Fruit fly (Drosophila melanogaster): Measurements from ENCODE around the gene Tango9.
"Not testable (repeated sequence)": the region's sequence is repeated elsewhere in the genome, so short reads cannot be mapped to it uniquely, and the experiment has no call there.

Gene Tango9

DNA sequence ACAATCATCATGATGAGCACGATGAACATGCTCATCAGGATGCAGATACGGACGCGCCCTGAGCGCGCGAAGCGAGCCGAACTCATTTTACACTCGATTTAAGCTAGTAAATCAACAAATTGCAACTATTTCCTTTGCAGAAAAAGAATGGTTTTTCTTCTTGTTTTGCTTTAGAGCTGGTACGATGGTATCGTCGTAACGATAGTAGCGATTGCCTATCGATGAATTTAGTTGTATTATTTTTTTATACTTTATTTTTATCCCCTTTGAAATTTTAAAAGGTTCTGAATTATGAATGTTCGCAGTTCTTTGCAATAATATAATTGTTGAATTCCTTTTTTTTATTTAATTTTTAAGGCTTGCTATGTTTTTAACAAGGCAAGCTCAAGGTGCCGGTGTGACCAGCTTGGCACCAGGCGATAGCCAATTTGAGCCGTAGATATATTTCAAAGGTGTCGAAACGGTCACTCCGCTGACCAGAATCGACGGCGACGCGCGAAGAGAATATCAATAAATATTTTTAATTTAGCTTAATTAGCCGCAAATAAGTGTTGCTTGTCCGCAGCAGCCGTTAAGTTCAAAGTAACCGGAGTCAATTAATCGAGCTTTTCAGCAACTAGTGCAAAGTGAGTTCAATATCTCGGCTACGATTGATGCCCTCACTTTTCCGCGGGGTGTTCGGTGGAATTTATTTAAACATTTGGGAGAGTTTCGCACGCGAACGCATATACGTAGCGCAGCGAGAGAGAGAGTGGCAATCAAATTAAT, 7.3 kb downstream of the Tango9 start, which contains the start of the genes CG12213 and GC1:
CG12213 (minus strand) TSS at position 430 of the 768 bp plus-strand sequence.
GC1 (plus strand) TSS at position 447 of the 768 bp plus-strand sequence.
- TF ChIP-seq CG13204 (GFP tag; optimal IDR thresholded peaks at IDR 0.05) (no peak), EcR (GFP tag; optimal IDR thresholded peaks at IDR 0.05) (peak; percentile 1), Snoo (tag; optimal IDR thresholded peaks at IDR 0.05) (peak; percentile 4), fd96Ca (GFP tag; IDR thresholded peaks at IDR 0.05) (no peak), Pif1A (GFP tag; optimal IDR thresholded peaks at IDR 0.05) (no peak), Ets98B (GFP tag; IDR thresholded peaks at IDR 0.05) (0 out of 2 replicates have a peak, but pooled peaks have one; percentile 10), D1 (tag; optimal IDR thresholded peaks at IDR 0.05) (no peak), CG8159 (tag; optimal IDR thresholded peaks at IDR 0.05) (peak; percentile 35), CG9948 (tag; optimal IDR thresholded peaks at IDR 0.05) (peak; percentile 13), CG15710 (tag; optimal IDR thresholded peaks at IDR 0.05) (peak; percentile 24), CG10348 (GFP tag; IDR thresholded peaks at IDR 0.05) (0 out of 2 replicates have a peak, but pooled peaks have one; percentile 16), CG34367 (tag; optimal IDR thresholded peaks at IDR 0.05) (peak; percentile 8), gl (tag; optimal IDR thresholded peaks at IDR 0.05) (no peak)

DNA sequence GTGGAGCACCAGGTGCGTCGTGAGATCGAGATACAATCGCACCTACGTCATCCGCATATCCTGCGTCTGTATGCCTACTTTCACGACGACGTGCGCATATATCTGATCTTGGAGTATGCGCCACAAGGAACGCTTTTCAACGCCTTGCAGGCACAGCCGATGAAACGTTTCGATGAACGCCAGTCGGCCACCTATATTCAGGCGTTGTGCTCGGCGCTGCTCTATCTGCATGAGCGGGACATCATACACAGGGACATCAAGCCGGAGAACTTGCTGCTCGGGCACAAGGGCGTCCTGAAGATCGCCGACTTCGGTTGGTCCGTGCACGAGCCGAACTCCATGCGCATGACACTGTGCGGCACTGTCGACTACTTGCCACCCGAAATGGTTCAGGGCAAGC, 10.7 kb downstream of the Tango9 start:
- TF ChIP-seq gl (tag; optimal IDR thresholded peaks at IDR 0.05), result no peak
- no peak for TF ChIP-seq CG13204 (GFP tag; optimal IDR thresholded peaks at IDR 0.05)
- TF ChIP-seq CG10348 (GFP tag; IDR thresholded peaks at IDR 0.05), result no peak
- no peak for TF ChIP-seq CG15710 (tag; optimal IDR thresholded peaks at IDR 0.05)
- TF ChIP-seq CG32121 (GFP tag; IDR thresholded peaks at IDR 0.05), result no peak
- TF ChIP-seq CG12605 (GFP tag; IDR thresholded peaks at IDR 0.05), result no peak
- TF ChIP-seq EcR (GFP tag; optimal IDR thresholded peaks at IDR 0.05), result no peak
- TF ChIP-seq Ets98B (GFP tag; IDR thresholded peaks at IDR 0.05), result no peak
- TF ChIP-seq CG9948 (tag; optimal IDR thresholded peaks at IDR 0.05), result no peak
- TF ChIP-seq Pif1A (GFP tag; optimal IDR thresholded peaks at IDR 0.05), result no peak

DNA sequence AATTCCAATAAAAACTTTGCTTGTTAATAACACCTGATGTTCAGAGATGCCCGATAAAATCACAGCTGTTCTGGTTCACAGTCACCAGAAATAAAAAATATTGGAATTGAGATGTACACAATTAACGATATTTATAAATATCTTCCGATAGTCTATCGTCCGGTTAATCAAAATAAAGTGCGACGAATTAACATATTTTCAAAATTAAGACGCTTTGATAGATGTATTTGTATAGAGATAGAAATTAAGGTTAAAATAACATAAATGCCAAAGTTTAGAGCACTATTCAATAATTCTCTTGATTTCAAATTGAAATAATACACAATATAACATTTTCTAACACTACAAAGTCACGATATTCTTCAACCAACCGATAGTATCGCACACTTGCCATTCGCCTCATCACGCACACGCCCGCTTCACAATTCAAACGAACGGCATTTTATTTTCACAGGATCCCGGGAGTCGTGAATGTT, 11.9 kb downstream of the Tango9 start, which contains the start of the genes CG3281 and aurA:
CG3281 (minus strand) TSS at position 67 of the 476 bp plus-strand sequence.
aurA (plus strand) TSS at position 386 of the 476 bp plus-strand sequence.
- TF ChIP-seq CG9948 (tag; optimal IDR thresholded peaks at IDR 0.05) (peak; percentile 44), CG34367 (tag; optimal IDR thresholded peaks at IDR 0.05) (peak; percentile 7), EcR (GFP tag; optimal IDR thresholded peaks at IDR 0.05) (peak; percentile 67), CG13204 (GFP tag; optimal IDR thresholded peaks at IDR 0.05) (no peak), fd96Ca (GFP tag; IDR thresholded peaks at IDR 0.05) (no peak), CG17806 (tag; optimal IDR thresholded peaks at IDR 0.05) (peak; percentile 44), gl (tag; optimal IDR thresholded peaks at IDR 0.05) (no peak), Snoo (tag; optimal IDR thresholded peaks at IDR 0.05) (peak; percentile 16), CG32121 (GFP tag; IDR thresholded peaks at IDR 0.05) (peak; percentile 21; the same call in 1 of the 2 replicates), CG8159 (tag; optimal IDR thresholded peaks at IDR 0.05) (peak; percentile 60), CG14655 (GFP tag; optimal IDR thresholded peaks at IDR 0.05) (no peak), CG4496 (GFP tag; IDR thresholded peaks at IDR 0.05) (peak; percentile 61; the same call in 2 of the 3 replicates), CG15710 (tag; optimal IDR thresholded peaks at IDR 0.05) (peak; percentile 64), CG8301 (tag; optimal IDR thresholded peaks at IDR 0.05) (peak; percentile 39)

DNA sequence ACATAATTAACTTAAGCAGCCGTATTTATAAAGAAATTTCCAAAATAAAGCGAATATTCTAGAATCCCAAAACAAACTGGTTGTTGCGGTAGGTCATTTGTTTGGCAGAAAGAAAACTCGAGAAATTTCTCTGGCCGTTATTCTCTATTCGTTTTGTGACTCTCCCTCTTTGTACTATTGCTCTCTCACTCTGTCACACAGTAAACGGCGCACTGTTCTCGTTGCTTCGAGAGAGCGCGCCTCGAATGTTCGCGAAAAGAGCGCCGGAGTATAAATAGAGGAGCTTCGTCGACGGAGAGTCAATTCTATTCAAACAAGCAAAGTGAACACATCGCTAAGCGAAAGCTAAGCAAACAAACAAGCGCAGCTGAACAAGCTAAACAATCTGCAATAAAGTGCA, 16.5 kb downstream of the Tango9 start, which contains the start of gene Hsp70Ab:
Hsp70Ab (plus strand) TSS at position 301 of the 400 bp plus-strand sequence.
- TF ChIP-seq CG12605 (GFP tag; IDR thresholded peaks at IDR 0.05); CG17806 (tag; optimal IDR thresholded peaks at IDR 0.05); CG32121 (GFP tag; IDR thresholded peaks at IDR 0.05): not testable (repeated sequence)

DNA sequence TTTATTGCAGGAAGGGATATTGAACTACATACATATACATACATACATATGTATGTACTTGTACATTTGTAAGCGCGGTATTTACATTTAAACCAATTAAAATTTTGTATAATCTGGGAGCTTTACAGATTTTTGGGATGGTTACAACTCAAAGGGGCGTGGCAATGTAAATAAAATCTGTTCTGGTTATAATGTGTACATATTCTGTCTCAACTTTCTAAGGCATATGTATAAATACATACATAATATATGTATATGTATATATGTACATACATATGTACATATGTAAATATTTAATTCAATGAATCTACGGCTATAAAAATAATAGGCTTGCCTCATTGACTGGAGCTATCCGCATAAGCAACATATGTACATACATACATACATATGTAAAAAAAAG, 17.3 kb downstream of the Tango9 start:
- TF ChIP-seq rn (GFP tag; IDR thresholded peaks at IDR 0.05), result no peak

DNA sequence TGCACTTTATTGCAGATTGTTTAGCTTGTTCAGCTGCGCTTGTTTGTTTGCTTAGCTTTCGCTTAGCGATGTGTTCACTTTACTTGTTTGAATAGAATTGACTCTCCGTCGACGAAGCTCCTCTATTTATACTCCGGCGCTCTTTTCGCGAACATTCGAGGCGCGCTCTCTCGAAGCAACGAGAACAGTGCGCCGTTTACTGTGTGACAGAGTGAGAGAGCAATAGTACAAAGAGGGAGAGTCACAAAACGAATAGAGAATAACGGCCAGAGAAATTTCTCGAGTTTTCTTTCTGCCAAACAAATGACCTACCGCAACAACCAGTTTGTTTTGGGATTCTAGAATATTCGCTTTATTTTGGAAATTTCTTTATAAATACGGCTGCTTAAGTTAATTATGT, 18.3 kb downstream of the Tango9 start, which contains the start of gene Hsp70Aa:
Hsp70Aa (minus strand) TSS at position 101 of the 400 bp plus-strand sequence.
- not testable (repeated sequence) for TF ChIP-seq CG17806 (tag; optimal IDR thresholded peaks at IDR 0.05); fd96Ca (GFP tag; IDR thresholded peaks at IDR 0.05); CG15710 (tag; optimal IDR thresholded peaks at IDR 0.05)

DNA sequence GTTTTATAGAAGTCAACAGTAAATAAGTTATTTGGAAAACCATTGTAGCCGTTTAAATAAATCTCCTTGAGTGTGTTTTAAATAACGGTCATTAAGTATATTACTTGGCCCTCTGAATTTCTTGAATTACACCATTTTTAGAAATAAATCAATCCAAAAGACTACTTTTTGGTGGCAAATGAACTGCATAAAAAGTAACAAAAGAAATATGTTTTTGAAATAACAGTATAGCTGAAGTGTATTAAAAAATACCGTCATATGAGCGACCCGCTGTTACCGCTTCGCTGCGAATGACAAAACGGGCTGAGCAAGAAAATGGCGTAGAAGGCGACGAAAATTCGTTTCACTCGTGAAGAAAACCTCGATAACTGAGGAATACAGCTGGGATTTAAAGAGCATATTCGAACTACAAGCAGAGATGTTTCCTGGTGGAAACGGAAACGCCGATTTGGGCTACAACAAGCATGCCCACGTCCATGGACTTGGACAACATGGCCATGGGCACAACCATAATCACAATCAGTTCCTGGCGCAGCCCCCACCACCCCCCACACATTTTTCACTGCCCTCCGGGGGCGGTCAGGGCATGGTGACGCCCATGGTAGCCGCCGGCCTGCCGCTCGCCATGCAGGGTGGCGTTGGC, 25.2 kb downstream of the Tango9 start, which contains the start of gene CG31211:
CG31211 (plus strand) TSS at position 294 of the 643 bp plus-strand sequence.
- TF ChIP-seq CG17806 (tag; optimal IDR thresholded peaks at IDR 0.05) (no peak), CG15710 (tag; optimal IDR thresholded peaks at IDR 0.05) (no peak), Pif1A (GFP tag; optimal IDR thresholded peaks at IDR 0.05) (no peak), CG34367 (tag; optimal IDR thresholded peaks at IDR 0.05) (no peak), CG32121 (GFP tag; IDR thresholded peaks at IDR 0.05) (no peak), CG4496 (GFP tag; IDR thresholded peaks at IDR 0.05) (no peak)

Data from whole organism, pupa.